Worm (Caenorhabditis elegans): Measurements from ENCODE around the gene ubc-24.

DNA sequence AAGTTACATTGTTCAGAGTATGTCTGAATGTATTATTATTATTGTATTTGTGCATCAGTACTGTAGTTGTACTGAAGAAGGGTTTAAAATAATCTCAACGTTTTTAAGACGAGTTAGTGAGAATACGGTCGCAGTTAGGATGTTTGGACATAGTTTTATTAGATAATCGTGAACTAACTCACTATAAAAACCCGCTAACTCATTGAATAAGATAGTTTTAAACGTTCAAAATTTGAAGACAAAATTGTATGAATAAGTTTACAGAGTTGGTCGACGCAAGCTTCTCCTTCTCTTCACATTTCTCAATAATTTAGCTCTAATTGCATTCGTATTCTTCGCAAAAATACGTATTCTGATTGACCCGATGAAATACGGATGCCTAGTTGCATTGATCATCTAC lies 13.6 kb downstream of the ubc-24 start:
- no peak for TF ChIP-seq blmp-1 (tag; optimal IDR thresholded peaks at IDR 0.05; ENCODE audit: insufficient read depth)
- no peak for TF ChIP-seq lin-13 (GFP tag; optimal IDR thresholded peaks at IDR 0.05)
- peak; percentile 81 for TF ChIP-seq nhr-12 (tag; optimal IDR thresholded peaks at IDR 0.05)
- no peak for TF ChIP-seq lsy-2 (tag; optimal IDR thresholded peaks at IDR 0.05)
- no peak for TF ChIP-seq skn-1 (tag; optimal IDR thresholded peaks at IDR 0.05)
- no peak for TF ChIP-seq F13H6.1 (tag; optimal IDR thresholded peaks at IDR 0.05)

Data from whole organism, L2 larva.